Worm (Caenorhabditis elegans) whole organism, L1 larva: ENCODE data around the gene pde-12.

Experiments used
- C34B4.2 ChIP-seq: sonication (generic microtip); optimal IDR thresholded peaks from 2 replicates; lab custom pipeline; 2017; ENCODE audit warnings: mild to moderate bottlenecking, missing genetic modification characterization, missing compliant biosample characterization
- dpl-1 ChIP-seq, 3 experiments: fragments of 150-350 bp in 2 of 3; sonication (generic microtip) in 1 of 3; optimal IDR thresholded peaks; 2 replicates each; lab custom pipeline; 2014 to 2017; ENCODE audit warnings: missing biosample characterization in 3 of 3, missing genetic modification characterization in 3 of 3, missing genetic modification reagents in 3 of 3
- egl-27 ChIP-seq, 2 experiments: fragments of 150-350 bp in 1 of 2; sonication (generic microtip); optimal IDR thresholded peaks; 3 replicates each; lab custom pipeline; 2017 to 2018; ENCODE audit warnings: missing biosample characterization in 2 of 2, missing genetic modification characterization in 2 of 2, missing genetic modification reagents in 2 of 2
- lin-13 ChIP-seq: fragments of 150-350 bp; optimal IDR thresholded peaks from 2 replicates; lab custom pipeline; 2014; ENCODE audit warnings: missing biosample characterization, missing genetic modification reagents, missing genetic modification characterization
- lsy-2 ChIP-seq, 2 experiments: fragments of 150-350 bp; optimal IDR thresholded peaks; 2 replicates each; lab custom pipeline; 2014; ENCODE audit warnings: missing biosample characterization in 2 of 2, missing genetic modification characterization in 2 of 2
- mdl-1 ChIP-seq, 2 experiments: fragments of 150-350 bp; optimal IDR thresholded peaks; 2 replicates each; lab custom pipeline; 2014 to 2017; ENCODE audit warnings: missing biosample characterization in 2 of 2, missing genetic modification characterization in 2 of 2, inconsistent platforms in 1 of 2
- nhr-12 ChIP-seq: sonication (generic microtip); optimal IDR thresholded peaks from 2 replicates; lab custom pipeline; 2017; ENCODE audit warnings: missing biosample characterization, missing genetic modification characterization
- nhr-76 ChIP-seq: sonication (generic microtip); optimal IDR thresholded peaks from 2 replicates; lab custom pipeline; 2017; ENCODE audit warnings: missing biosample characterization, missing genetic modification characterization
- rnt-1 ChIP-seq: sonication (generic microtip); optimal IDR thresholded peaks from 2 replicates; lab custom pipeline; 2016; ENCODE audit warnings: mild to moderate bottlenecking, missing genetic modification characterization, moderate library complexity, missing compliant biosample characterization
- skn-1 ChIP-seq: fragments of 150-350 bp; optimal IDR thresholded peaks from 2 replicates; lab custom pipeline; 2014; ENCODE audit warnings: missing biosample characterization, missing genetic modification characterization
- swsn-7 ChIP-seq: sonication (generic microtip); optimal IDR thresholded peaks from 2 replicates; lab custom pipeline; 2016; ENCODE audit warnings: missing genetic modification characterization, missing compliant biosample characterization
- zag-1 ChIP-seq: fragments of 150-350 bp; optimal IDR thresholded peaks from 2 replicates; lab custom pipeline; 2014; ENCODE audit warnings: missing biosample characterization, missing genetic modification characterization
- ztf-4 ChIP-seq: fragments of 150-350 bp; optimal IDR thresholded peaks from 2 replicates; lab custom pipeline; 2014; ENCODE audit warnings: missing biosample characterization, missing genetic modification characterization

DNA sequence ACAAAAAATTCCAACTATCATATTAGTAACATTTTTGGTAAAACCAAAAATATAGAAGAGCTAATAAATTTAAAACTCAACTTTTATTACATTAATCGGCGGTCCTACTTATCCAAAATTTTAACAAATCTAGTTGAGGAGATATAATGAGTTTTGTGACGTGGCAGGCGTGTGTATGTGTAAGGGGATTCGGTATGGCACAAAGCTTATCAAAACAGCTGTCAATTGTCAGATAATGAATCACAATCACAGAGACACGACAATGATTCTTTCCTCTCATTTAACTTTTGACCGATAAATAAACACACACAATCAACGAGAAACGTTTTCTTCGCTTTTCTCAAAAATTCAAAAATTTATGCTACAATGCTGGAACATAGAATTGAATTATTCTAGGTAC, 42.8 kb downstream of the pde-12 start, which contains the start of gene K11D9.3:
- TF ChIP-seq lin-13 (GFP tag; lab: Kevin White, UChicago), result no peak
- TF ChIP-seq mdl-1 (tag; optimal IDR thresholded peaks at IDR 0.05; lab: Kevin White, UChicago), result no peak
- peak in 1 of 2 experiments; percentile 10 for TF ChIP-seq lsy-2 (tag; optimal IDR thresholded peaks at IDR 0.05; lab: Kevin White, UChicago)
- TF ChIP-seq egl-27 (tag; optimal IDR thresholded peaks at IDR 0.05; lab: Kevin White, UChicago), result no peak
- no peak for TF ChIP-seq nhr-12
- TF ChIP-seq dpl-1 (GFP tag; optimal IDR thresholded peaks at IDR 0.05; lab: Kevin White, UChicago), result no peak
- no peak for TF ChIP-seq skn-1 (tag; lab: Kevin White, UChicago)
- TF ChIP-seq rnt-1 (tag; lab: Kevin White, UChicago), result peak; percentile 39
- no peak for TF ChIP-seq zag-1 (tag; lab: Kevin White, UChicago)
- no peak for TF ChIP-seq C34B4.2
- TF ChIP-seq swsn-7 (tag; lab: Kevin White, UChicago), result no peak
- no peak for TF ChIP-seq nhr-76 (tag; lab: Kevin White, UChicago)
- no peak for TF ChIP-seq ztf-4 (tag; lab: Kevin White, UChicago)
